Fruit fly (Drosophila melanogaster): ENCODE measurements around the gene BckdhA.

The BckdhA gene

dm6 chr3R:9555334-9555974 lies at the start of gene BckdhA, which contains the start of gene CG9386:
Gene BckdhA, plus strand, starts transcription at chr3R:9555785.
Gene CG9386, minus strand, starts transcription at chr3R:9555408.
- TF ChIP-seq noc (tag; optimal IDR thresholded peaks at IDR 0.05), result peak; percentile 50

dm6 chr3R:9510070-9510518 lies 45.5 kb upstream of the BckdhA start, which contains the start of gene rump:
Gene rump, minus strand, starts transcription at chr3R:9510324.
- no peak for TF ChIP-seq noc (tag; optimal IDR thresholded peaks at IDR 0.05)

- TF ChIP-seq noc (tag; optimal IDR thresholded peaks at IDR 0.05), result no peak
These were observed 43.2 kb upstream of the BckdhA start for dm6 chr3R:9512193-9513051.

- TF ChIP-seq noc (tag; optimal IDR thresholded peaks at IDR 0.05), result peak; percentile 75
These were observed 42.5 kb upstream of the BckdhA start, which contains the start of the genes Ras85D and Rlb1 for dm6 chr3R:9513052-9513420. Gene Ras85D, minus strand, starts transcription at chr3R:9513067. Gene Rlb1, plus strand, starts transcription at chr3R:9513327.

dm6 chr3R:9515860-9516344 lies 39.7 kb upstream of the BckdhA start, which contains the start of the genes mRpL47, CG8176 and Kdm3:
Gene mRpL47, minus strand, starts transcription at chr3R:9515908.
Gene CG8176, plus strand, starts transcription at chr3R:9516007.
Gene Kdm3, plus strand, starts transcription at chr3R:9516007.
- TF ChIP-seq noc (tag; optimal IDR thresholded peaks at IDR 0.05), result peak; percentile 42

dm6 chr3R:9516400-9516852 lies 39.2 kb upstream of the BckdhA start:
- TF ChIP-seq noc (tag; optimal IDR thresholded peaks at IDR 0.05), result no peak

- TF ChIP-seq noc (tag; optimal IDR thresholded peaks at IDR 0.05), result peak; percentile 96
These were observed 27.4 kb upstream of the BckdhA start for dm6 chr3R:9527907-9528842.

dm6 chr3R:9529387-9529897 lies 26.1 kb upstream of the BckdhA start:
- no peak for TF ChIP-seq noc (tag; optimal IDR thresholded peaks at IDR 0.05)

- no peak for TF ChIP-seq noc (tag; optimal IDR thresholded peaks at IDR 0.05)
These were observed 25.7 kb upstream of the BckdhA start for dm6 chr3R:9529913-9530312.

- TF ChIP-seq noc (tag; optimal IDR thresholded peaks at IDR 0.05), result no peak
These were observed 23.0 kb upstream of the BckdhA start, which contains the start of gene by for dm6 chr3R:9532437-9533180. Gene by, minus strand, starts transcription at chr3R:9533011.

- TF ChIP-seq noc (tag; optimal IDR thresholded peaks at IDR 0.05), result peak; percentile 98
These were observed 22.1 kb upstream of the BckdhA start for dm6 chr3R:9533181-9534124.

- TF ChIP-seq noc (tag; optimal IDR thresholded peaks at IDR 0.05), result peak; percentile 79
These were observed 21.5 kb upstream of the BckdhA start for dm6 chr3R:9534125-9534496.

- no peak for TF ChIP-seq noc (tag; optimal IDR thresholded peaks at IDR 0.05)
These were observed 20.9 kb upstream of the BckdhA start for dm6 chr3R:9534595-9535217.

Measured in whole organism, larva.